Worm (Caenorhabditis elegans): ENCODE results near the gene slc-17.9.

The slc-17.9 gene

ce11 chrX:9785865-9786264, 21.1 kb upstream of the slc-17.9 start:
- TF ChIP-seq ceh-43 (GFP tag; optimal IDR thresholded peaks at IDR 0.05) (no peak), elt-3 (tag; optimal IDR thresholded peaks at IDR 0.05) (no peak), nhr-2 (tag; optimal IDR thresholded peaks at IDR 0.05) (no peak), lsy-2 (tag; optimal IDR thresholded peaks at IDR 0.05) (no peak), sem-2 (GFP tag; optimal IDR thresholded peaks at IDR 0.05) (no peak), ceh-39 (tag; optimal IDR thresholded peaks at IDR 0.05) (no peak), unc-39 (tag; optimal IDR thresholded peaks at IDR 0.05) (no peak), nhr-28 (tag; optimal IDR thresholded peaks at IDR 0.05) (no peak), bed-3 (GFP tag; optimal IDR thresholded peaks at IDR 0.05) (no peak), sptf-1 (tag; optimal IDR thresholded peaks at IDR 0.05) (no peak), blmp-1 (tag; optimal IDR thresholded peaks at IDR 0.05) (no peak), cnd-1 (tag; optimal IDR thresholded peaks at IDR 0.05) (no peak), nhr-76 (tag; optimal IDR thresholded peaks at IDR 0.05) (no peak), tbx-8 (GFP tag; optimal IDR thresholded peaks at IDR 0.05) (no peak), ceh-83 (GFP tag; optimal IDR thresholded peaks at IDR 0.05) (no peak), hlh-1 (tag; optimal IDR thresholded peaks at IDR 0.05) (no peak), mls-2 (tag; optimal IDR thresholded peaks at IDR 0.05) (no peak), unc-62 (GFP tag; optimal IDR thresholded peaks at IDR 0.05) (no peak)

ce11 chrX:9782389-9782939, 17.7 kb upstream of the slc-17.9 start:
- no peak for TF ChIP-seq ztf-11 (tag; optimal IDR thresholded peaks at IDR 0.05)
- TF ChIP-seq ceh-39 (tag; optimal IDR thresholded peaks at IDR 0.05) = no peak
- TF ChIP-seq unc-120 (tag; optimal IDR thresholded peaks at IDR 0.05; ENCODE audit: poor library complexity, severe bottlenecking) = no peak
- no peak for TF ChIP-seq sem-2 (GFP tag; optimal IDR thresholded peaks at IDR 0.05)
- no peak for TF ChIP-seq flh-1 (GFP tag; optimal IDR thresholded peaks at IDR 0.05)
- no peak for TF ChIP-seq unc-62 (GFP tag; optimal IDR thresholded peaks at IDR 0.05)
- TF ChIP-seq ham-2 (GFP tag; optimal IDR thresholded peaks at IDR 0.05) = no peak
- TF ChIP-seq elt-1 (tag; optimal IDR thresholded peaks at IDR 0.05; ENCODE audit: borderline replicate concordance, insufficient read depth) = no peak

- TF ChIP-seq ceh-43 (GFP tag; optimal IDR thresholded peaks at IDR 0.05) = no peak
- TF ChIP-seq nhr-76 (tag; optimal IDR thresholded peaks at IDR 0.05) = no peak
- TF ChIP-seq blmp-1 (tag; optimal IDR thresholded peaks at IDR 0.05) = no peak
- no peak for TF ChIP-seq M03D4.4 (tag; optimal IDR thresholded peaks at IDR 0.05)
- TF ChIP-seq pha-4 (tag; optimal IDR thresholded peaks at IDR 0.05) = no peak
- no peak for TF ChIP-seq unc-120 (tag; optimal IDR thresholded peaks at IDR 0.05; ENCODE audit: poor library complexity, severe bottlenecking)
- no peak for TF ChIP-seq unc-39 (tag; optimal IDR thresholded peaks at IDR 0.05)
- TF ChIP-seq mls-2 (tag; optimal IDR thresholded peaks at IDR 0.05) = no peak
- no peak for TF ChIP-seq nhr-28 (tag; optimal IDR thresholded peaks at IDR 0.05)
- TF ChIP-seq cnd-1 (tag; optimal IDR thresholded peaks at IDR 0.05) = no peak
- TF ChIP-seq ceh-83 (GFP tag; optimal IDR thresholded peaks at IDR 0.05) = no peak
- TF ChIP-seq sptf-1 (tag; optimal IDR thresholded peaks at IDR 0.05) = no peak
- no peak for TF ChIP-seq ces-1 (GFP tag; optimal IDR thresholded peaks at IDR 0.05)
- no peak for TF ChIP-seq ceh-39 (tag; optimal IDR thresholded peaks at IDR 0.05)
- TF ChIP-seq zip-8 (tag; optimal IDR thresholded peaks at IDR 0.05) = no peak
- no peak for TF ChIP-seq ztf-11 (tag; optimal IDR thresholded peaks at IDR 0.05)
Measured at ce11 chrX:9777481-9777880, 12.8 kb upstream of the slc-17.9 start, which contains the start of gene T09B9.5. T09B9.5 (plus strand) TSS chrX:9777781.

- TF ChIP-seq unc-120 (tag; optimal IDR thresholded peaks at IDR 0.05; ENCODE audit: poor library complexity, severe bottlenecking) = no peak
- TF ChIP-seq drap-1 (GFP tag; optimal IDR thresholded peaks at IDR 0.05) = no peak
- TF ChIP-seq ceh-39 (tag; optimal IDR thresholded peaks at IDR 0.05) = peak; percentile 4
- peak; percentile 66 for TF ChIP-seq mep-1 (tag; optimal IDR thresholded peaks at IDR 0.05)
- no peak for TF ChIP-seq mab-5 (tag; optimal IDR thresholded peaks at IDR 0.05)
- TF ChIP-seq ces-1 (GFP tag; optimal IDR thresholded peaks at IDR 0.05) = no peak
Measured at ce11 chrX:9774323-9774722, 9.6 kb upstream of the slc-17.9 start, which contains the start of gene T09B9.4. T09B9.4 (minus strand) TSS chrX:9774352.

ce11 chrX:9763903-9764302, 819 bp downstream of the slc-17.9 start:
- no peak for TF ChIP-seq sem-2 (GFP tag; optimal IDR thresholded peaks at IDR 0.05)
- TF ChIP-seq mab-5 (tag; optimal IDR thresholded peaks at IDR 0.05) = no peak
- TF ChIP-seq mep-1 (tag; optimal IDR thresholded peaks at IDR 0.05) = no peak
